Worm (Caenorhabditis elegans) whole organism, L1 larva: ENCODE data around the gene F26G1.11.
A peak's percentile ranks its signal among the peaks of the same experiment; 100 is the strongest.

Source experiments
- C04F5.9 ChIP-seq: sonication (generic microtip); optimal IDR thresholded peaks from 2 replicates; lab custom pipeline; 2016; ENCODE audit warnings: missing genetic modification characterization, missing compliant biosample characterization
- C16A3.4 ChIP-seq: fragments of 150-350 bp; optimal IDR thresholded peaks from 2 replicates; lab custom pipeline; 2014; ENCODE audit warnings: missing biosample characterization, missing genetic modification characterization
- F16B12.6 ChIP-seq: fragments of 150-350 bp; optimal IDR thresholded peaks from 2 replicates; lab custom pipeline; 2014; ENCODE audit warnings: missing biosample characterization, missing genetic modification characterization
- alr-1 ChIP-seq: fragments of 200-800 bp; sonication (Bioruptor generic); optimal IDR thresholded peaks from 2 replicates; lab custom pipeline; 2018; ENCODE audit warnings: borderline replicate concordance, mild to moderate bottlenecking, missing genetic modification characterization, missing compliant biosample characterization
- aly-2 ChIP-seq: fragments of 150-350 bp; optimal IDR thresholded peaks from 2 replicates; lab custom pipeline; 2014; ENCODE audit warnings: missing biosample characterization, missing genetic modification characterization
- ama-1 ChIP-seq: fragments of 150-350 bp; optimal IDR thresholded peaks from 2 replicates; lab custom pipeline; 2014
- ceh-63 ChIP-seq: fragments of 200-800 bp; sonication (Bioruptor generic); optimal IDR thresholded peaks from 2 replicates; lab custom pipeline; 2018; ENCODE audit warnings: mild to moderate bottlenecking, missing genetic modification characterization, missing compliant biosample characterization
- ceh-8 ChIP-seq: fragments of 200-800 bp; sonication (Bioruptor generic); optimal IDR thresholded peaks from 2 replicates; lab custom pipeline; 2018; ENCODE audit warnings: mild to moderate bottlenecking, missing genetic modification characterization, moderate library complexity, missing compliant biosample characterization
- ceh-88 ChIP-seq: fragments of 200-800 bp; sonication (Bioruptor generic); IDR thresholded peaks from 2 replicates; pipeline ENCODE4 v1.3.6; 2022; ENCODE audit warnings: missing genetic modification characterization, missing compliant biosample characterization
- ceh-90 ChIP-seq: sonication (generic microtip); optimal IDR thresholded peaks from 2 replicates; lab custom pipeline; 2016; ENCODE audit warnings: missing genetic modification characterization, missing compliant biosample characterization
- ces-1 ChIP-seq: fragments of 150-350 bp; optimal IDR thresholded peaks from 2 replicates; lab custom pipeline; 2014; ENCODE audit warnings: missing biosample characterization, missing genetic modification reagents, missing genetic modification characterization
- dsc-1 ChIP-seq: sonication (generic microtip); optimal IDR thresholded peaks from 2 replicates; lab custom pipeline; 2016; ENCODE audit warnings: mild to moderate bottlenecking, missing genetic modification characterization, missing compliant biosample characterization
- efl-1 ChIP-seq, 4 experiments: fragments of 150-350 bp; optimal IDR thresholded peaks in 3 of 4; peaks in 1 of 4; 1 replicate in 1 of 4; 2 replicates in 3 of 4; lab custom pipeline; 2014; ENCODE audit warnings: missing biosample characterization in 2 of 4, missing genetic modification characterization in 2 of 4, missing genetic modification reagents in 2 of 4
- efl-3 ChIP-seq: fragments of 200-800 bp; sonication (Bioruptor generic); optimal IDR thresholded peaks from 2 replicates; lab custom pipeline; 2018; ENCODE audit warnings: mild to moderate bottlenecking, missing genetic modification characterization, missing compliant biosample characterization
- egl-13 ChIP-seq: sonication (generic microtip); optimal IDR thresholded peaks from 2 replicates; lab custom pipeline; 2016; ENCODE audit warnings: missing genotype, missing genetic modification reagents, missing genetic modification characterization, missing compliant biosample characterization
- egl-27 ChIP-seq, 2 experiments: fragments of 150-350 bp in 1 of 2; sonication (generic microtip); optimal IDR thresholded peaks; 3 replicates each; lab custom pipeline; 2017 to 2018; ENCODE audit warnings: missing biosample characterization in 2 of 2, missing genetic modification characterization in 2 of 2, missing genetic modification reagents in 2 of 2
- ets-5 ChIP-seq: fragments of 200-800 bp; sonication (Bioruptor generic); IDR thresholded peaks from 2 replicates; pipeline ENCODE4 v1.3.6; 2022; ENCODE audit warnings: missing genetic modification characterization, missing compliant biosample characterization
- fkh-4 ChIP-seq: sonication (generic microtip); optimal IDR thresholded peaks from 2 replicates; lab custom pipeline; 2016; ENCODE audit warnings: missing compliant biosample characterization, missing genetic modification characterization, borderline replicate concordance
- fkh-8 ChIP-seq: sonication (generic microtip); optimal IDR thresholded peaks from 2 replicates; lab custom pipeline; 2016; ENCODE audit warnings: mild to moderate bottlenecking, missing genetic modification characterization, missing compliant biosample characterization
- hlh-17 ChIP-seq: fragments of 200-800 bp; sonication (Bioruptor generic); optimal IDR thresholded peaks from 2 replicates; lab custom pipeline; 2018; ENCODE audit warnings: missing genetic modification characterization, mild to moderate bottlenecking, missing compliant biosample characterization, moderate library complexity, borderline replicate concordance
- hpl-2 ChIP-seq: fragments of 150-350 bp; optimal IDR thresholded peaks from 2 replicates; lab custom pipeline; 2014; ENCODE audit warnings: missing biosample characterization, missing genetic modification reagents, missing genetic modification characterization
- irx-1 ChIP-seq: sonication (generic microtip); optimal IDR thresholded peaks from 2 replicates; lab custom pipeline; 2016; ENCODE audit warnings: missing genetic modification characterization, missing compliant biosample characterization
- isw-1 ChIP-seq: fragments of 200-800 bp; sonication (Bioruptor generic); IDR thresholded peaks from 2 replicates; pipeline ENCODE4 v1.3.6; 2022; ENCODE audit warnings: missing genetic modification characterization, missing compliant biosample characterization
- lin-14 ChIP-seq: fragments of 200-800 bp; sonication (Bioruptor generic); optimal IDR thresholded peaks from 2 replicates; lab custom pipeline; 2018; ENCODE audit warnings: mild to moderate bottlenecking, missing genetic modification characterization, moderate library complexity, missing compliant biosample characterization
- lin-35 ChIP-seq, 2 experiments: fragments of 150-350 bp; optimal IDR thresholded peaks; 2 replicates each; lab custom pipeline; 2014; ENCODE audit warnings: missing biosample characterization in 2 of 2, missing genetic modification characterization in 2 of 2, missing genetic modification reagents in 2 of 2
- lin-39 ChIP-seq: fragments of 150-350 bp; optimal IDR thresholded peaks from 2 replicates; lab custom pipeline; 2014; ENCODE audit warnings: missing biosample characterization, missing genetic modification reagents, missing genetic modification characterization
- lir-3 ChIP-seq: sonication (generic microtip); optimal IDR thresholded peaks from 2 replicates; lab custom pipeline; 2016; ENCODE audit warnings: mild to moderate bottlenecking, missing genetic modification characterization, moderate library complexity, missing compliant biosample characterization; ENCODE audit not compliant: poor library complexity
- mab-9 ChIP-seq: fragments of 200-800 bp; sonication (Bioruptor generic); IDR thresholded peaks from 2 replicates; pipeline ENCODE4 v1.3.6; 2022; ENCODE audit warnings: missing genetic modification reagents, missing genetic modification characterization, missing compliant biosample characterization
- mef-2 ChIP-seq: fragments of 150-350 bp; optimal IDR thresholded peaks from 2 replicates; lab custom pipeline; 2014; ENCODE audit warnings: missing biosample characterization, missing genetic modification characterization
- mep-1 ChIP-seq: fragments of 150-350 bp; optimal IDR thresholded peaks from 2 replicates; lab custom pipeline; 2014; ENCODE audit warnings: missing biosample characterization, missing genetic modification characterization
- nhr-12 ChIP-seq: sonication (generic microtip); optimal IDR thresholded peaks from 2 replicates; lab custom pipeline; 2017; ENCODE audit warnings: missing biosample characterization, missing genetic modification characterization
- nhr-19 ChIP-seq: fragments of 200-800 bp; sonication (Bioruptor generic); conservative IDR thresholded peaks from 2 replicates; pipeline ENCODE4 v1.3.6; 2022; ENCODE audit warnings: missing genetic modification characterization, missing compliant biosample characterization
- nhr-20 ChIP-seq: sonication (generic microtip); optimal IDR thresholded peaks from 2 replicates; lab custom pipeline; 2016; ENCODE audit warnings: mild to moderate bottlenecking, missing genetic modification characterization, missing compliant biosample characterization
- nhr-237 ChIP-seq: fragments of 150-350 bp; optimal IDR thresholded peaks from 2 replicates; lab custom pipeline; 2014; ENCODE audit warnings: missing biosample characterization, missing genetic modification characterization
- nhr-28 ChIP-seq: fragments of 150-350 bp; optimal IDR thresholded peaks from 2 replicates; lab custom pipeline; 2014; ENCODE audit warnings: missing biosample characterization, missing genetic modification characterization
- nhr-47 ChIP-seq: sonication (generic microtip); optimal IDR thresholded peaks from 2 replicates; lab custom pipeline; 2016; ENCODE audit warnings: mild to moderate bottlenecking, missing genetic modification characterization, moderate library complexity, missing compliant biosample characterization
- nhr-76 ChIP-seq: sonication (generic microtip); optimal IDR thresholded peaks from 2 replicates; lab custom pipeline; 2017; ENCODE audit warnings: missing biosample characterization, missing genetic modification characterization
- nhr-77 ChIP-seq: fragments of 150-350 bp; optimal IDR thresholded peaks from 2 replicates; lab custom pipeline; 2014; ENCODE audit warnings: missing biosample characterization, missing genetic modification characterization
- nhr-90 ChIP-seq: sonication (generic microtip); optimal IDR thresholded peaks from 2 replicates; lab custom pipeline; 2016; ENCODE audit warnings: mild to moderate bottlenecking, missing genetic modification characterization, missing compliant biosample characterization; ENCODE audit not compliant: poor library complexity
- pag-3 ChIP-seq: sonication (generic microtip); optimal IDR thresholded peaks from 2 replicates; lab custom pipeline; 2017; ENCODE audit warnings: missing genetic modification characterization, mild to moderate bottlenecking, missing compliant biosample characterization, antibody characterized with exemption, borderline replicate concordance; ENCODE audit not compliant: insufficient read depth
- skn-1 ChIP-seq: fragments of 150-350 bp; optimal IDR thresholded peaks from 2 replicates; lab custom pipeline; 2014; ENCODE audit warnings: missing biosample characterization, missing genetic modification characterization
- snu-23 ChIP-seq: sonication (generic microtip); optimal IDR thresholded peaks from 2 replicates; lab custom pipeline; 2016; ENCODE audit warnings: missing genetic modification characterization, missing compliant biosample characterization
- sox-4 ChIP-seq: sonication (generic microtip); optimal IDR thresholded peaks from 2 replicates; lab custom pipeline; 2016; ENCODE audit warnings: missing genetic modification characterization, missing compliant biosample characterization
- sptf-1 ChIP-seq: fragments of 150-350 bp; optimal IDR thresholded peaks from 2 replicates; lab custom pipeline; 2014; ENCODE audit warnings: missing biosample characterization, missing genetic modification characterization
- swsn-7 ChIP-seq: sonication (generic microtip); optimal IDR thresholded peaks from 2 replicates; lab custom pipeline; 2016; ENCODE audit warnings: missing genetic modification characterization, missing compliant biosample characterization
- tbx-2 ChIP-seq: sonication (generic microtip); optimal IDR thresholded peaks from 2 replicates; lab custom pipeline; 2016; ENCODE audit warnings: missing genetic modification characterization, missing compliant biosample characterization
- unc-130 ChIP-seq: fragments of 150-350 bp; optimal IDR thresholded peaks from 2 replicates; lab custom pipeline; 2017; ENCODE audit warnings: missing biosample characterization, missing genetic modification characterization, inconsistent platforms
- unc-30 ChIP-seq: sonication (generic microtip); optimal IDR thresholded peaks from 2 replicates; lab custom pipeline; 2017; ENCODE audit warnings: missing biosample characterization, missing genetic modification characterization
- unc-86 ChIP-seq: sonication (generic microtip); optimal IDR thresholded peaks from 2 replicates; lab custom pipeline; 2016; ENCODE audit warnings: missing genetic modification characterization, missing compliant biosample characterization
- unc-98 ChIP-seq: fragments of 200-800 bp; sonication (Bioruptor generic); IDR thresholded peaks from 2 replicates; pipeline ENCODE4 v1.3.6; 2022; ENCODE audit warnings: missing genetic modification characterization, missing compliant biosample characterization
- vab-15 ChIP-seq: sonication (generic microtip); optimal IDR thresholded peaks from 2 replicates; lab custom pipeline; 2017; ENCODE audit warnings: missing genotype, mild to moderate bottlenecking, missing genetic modification characterization, missing compliant biosample characterization
- xbp-1 ChIP-seq: sonication (generic microtip); optimal IDR thresholded peaks from 2 replicates; lab custom pipeline; 2016; ENCODE audit warnings: missing genetic modification characterization, missing compliant biosample characterization
- ztf-11 ChIP-seq, 2 experiments: sonication (generic microtip); optimal IDR thresholded peaks; 2 replicates each; lab custom pipeline; 2016 to 2017; ENCODE audit warnings: missing genetic modification characterization in 2 of 2, missing biosample characterization in 1 of 2, missing compliant biosample characterization in 1 of 2
- ztf-4 ChIP-seq: fragments of 150-350 bp; optimal IDR thresholded peaks from 2 replicates; lab custom pipeline; 2014; ENCODE audit warnings: missing biosample characterization, missing genetic modification characterization

The F26G1.11 gene

ce11 chrII:4748374-4748773 is 28.6 kb upstream of the F26G1.11 start:
- no peak for TF ChIP-seq mab-9 (GFP tag; lab: Robert Waterston, UW)
- no peak for TF ChIP-seq xbp-1 (tag; lab: Kevin White, UChicago)
- no peak for TF ChIP-seq unc-30 (tag; lab: Kevin White, UChicago)
- peak; percentile 6 for TF ChIP-seq snu-23 (GFP tag; lab: Kevin White, UChicago)
- TF ChIP-seq sox-4 (tag; lab: Kevin White, UChicago): no peak
- TF ChIP-seq nhr-12: no peak
- no peak for TF ChIP-seq ceh-90
- no peak for TF ChIP-seq ztf-11 (tag; optimal IDR thresholded peaks at IDR 0.05; lab: Kevin White, UChicago)
- TF ChIP-seq nhr-20 (tag; lab: Kevin White, UChicago): peak; percentile 61
- TF ChIP-seq lin-39 (tag; lab: Kevin White, UChicago): no peak
- TF ChIP-seq hpl-2 (GFP tag; lab: Kevin White, UChicago): no peak
- TF ChIP-seq hlh-17 (GFP tag; lab: Kevin White, UChicago): no peak
- no peak for TF ChIP-seq nhr-47 (tag; lab: Kevin White, UChicago)
- TF ChIP-seq tbx-2: peak; percentile 31
- TF ChIP-seq irx-1 (tag; lab: Kevin White, UChicago): no peak
- no peak for TF ChIP-seq efl-1 (optimal IDR thresholded peaks at IDR 0.05; lab: Kevin White, UChicago)
- TF ChIP-seq efl-1 (GFP tag; optimal IDR thresholded peaks at IDR 0.05 in 1 of 2; lab: Kevin White, UChicago): peak in 1 of 2 experiments; percentile 93
- peak; percentile 1 for TF ChIP-seq mep-1 (tag; lab: Kevin White, UChicago)
- no peak for TF ChIP-seq ets-5 (GFP tag; lab: Robert Waterston, UW)
- no peak for TF ChIP-seq ama-1 (lab: Kevin White, UChicago)
- peak; percentile 41 for TF ChIP-seq nhr-19 (GFP tag; lab: Robert Waterston, UW)
- no peak for TF ChIP-seq nhr-237 (tag; lab: Kevin White, UChicago)
- no peak for TF ChIP-seq efl-3
- TF ChIP-seq lin-14 (GFP tag; lab: Kevin White, UChicago): peak; percentile 5
- no peak for TF ChIP-seq F16B12.6 (tag; lab: Kevin White, UChicago)
- no peak for TF ChIP-seq nhr-90 (tag; lab: Kevin White, UChicago)
- TF ChIP-seq sptf-1 (tag; lab: Kevin White, UChicago): no peak
- no peak for TF ChIP-seq pag-3
- TF ChIP-seq lin-35 (GFP tag; optimal IDR thresholded peaks at IDR 0.05; lab: Kevin White, UChicago): peak in 1 of 2 experiments; percentile 14
- TF ChIP-seq fkh-8 (tag; lab: Kevin White, UChicago): no peak
- no peak for TF ChIP-seq C04F5.9 (tag; lab: Kevin White, UChicago)
- TF ChIP-seq nhr-77 (tag; lab: Kevin White, UChicago): no peak
- TF ChIP-seq unc-98 (GFP tag; lab: Robert Waterston, UW): no peak
- no peak for TF ChIP-seq alr-1 (tag; lab: Kevin White, UChicago)
- no peak for TF ChIP-seq ceh-63
- TF ChIP-seq fkh-4 (tag; lab: Kevin White, UChicago): no peak
- TF ChIP-seq ceh-8 (GFP tag; lab: Kevin White, UChicago): no peak
- no peak for TF ChIP-seq nhr-28 (tag; lab: Kevin White, UChicago)
- no peak for TF ChIP-seq C16A3.4 (tag; lab: Kevin White, UChicago)
- no peak for TF ChIP-seq unc-86 (tag; lab: Kevin White, UChicago)
- no peak for TF ChIP-seq ztf-4 (tag; lab: Kevin White, UChicago)
- no peak for TF ChIP-seq lir-3
- TF ChIP-seq nhr-76: no peak
- TF ChIP-seq vab-15 (tag; lab: Kevin White, UChicago): no peak
- TF ChIP-seq dsc-1 (tag; lab: Kevin White, UChicago): no peak
- no peak for TF ChIP-seq egl-13 (tag; lab: Kevin White, UChicago)
- TF ChIP-seq ceh-88 (GFP tag; lab: Robert Waterston, UW): no peak
- TF ChIP-seq unc-130 (tag; lab: Kevin White, UChicago): peak; percentile 3
- TF ChIP-seq skn-1 (tag; lab: Kevin White, UChicago): no peak
- no peak for TF ChIP-seq ces-1 (GFP tag; lab: Kevin White, UChicago)
- TF ChIP-seq isw-1: no peak
- no peak for TF ChIP-seq aly-2 (tag; lab: Kevin White, UChicago)
- TF ChIP-seq mef-2 (tag; lab: Kevin White, UChicago): no peak
- TF ChIP-seq swsn-7 (tag; lab: Kevin White, UChicago): no peak
- no peak for TF ChIP-seq egl-27 (tag; optimal IDR thresholded peaks at IDR 0.05; lab: Kevin White, UChicago)
